5 worm cellular contexts compared by ENCODE assay signal in genomic region chrIV:13262849-13263248, ce11.
TF ChIP-seq lines count a peak whose summit lies in the region.
"Not testable (repeated sequence)": the region's sequence is repeated elsewhere in the genome, so short reads cannot be mapped to it uniquely, and the experiment has no call there.

No protein-coding gene starts in this region.

TF ChIP-seq in whole organism, L1 larva, 84 proteins besides CTCF, POLR2A, EP300 and RAD21:
- TF ChIP-seq ceh-90 (tag; optimal IDR thresholded peaks at IDR 0.05; lab: Kevin White, UChicago) (peak; percentile 23), unc-98 (GFP tag; IDR thresholded peaks at IDR 0.05; lab: Robert Waterston, UW) (peak; percentile 53; the same call in 1 of the 2 replicates), nhr-71 (tag; optimal IDR thresholded peaks at IDR 0.05; lab: Kevin White, UChicago) (peak; percentile 25), efl-1 (optimal IDR thresholded peaks at IDR 0.05; lab: Kevin White, UChicago) (peak in 1 of 2 experiments; percentile 10), isw-1 (GFP tag; IDR thresholded peaks at IDR 0.05; lab: Robert Waterston, UW) (peak; percentile 9; the same call in 1 of the 2 replicates), nhr-85 (tag; lab: Kevin White, UChicago) (peak; percentile 15)
- not testable (repeated sequence) for TF ChIP-seq efl-1 (GFP tag; optimal IDR thresholded peaks at IDR 0.05 in 1 of 2; lab: Kevin White, UChicago)

TF ChIP-seq in whole organism, L4 larva, 104 proteins besides CTCF, POLR2A, EP300 and RAD21:
- TF ChIP-seq dmd-9 (GFP tag; IDR thresholded peaks at IDR 0.05; lab: Robert Waterston, UW), result peak; percentile 69; the same call in 1 of the 2 replicates
- TF ChIP-seq lin-38 (GFP tag; IDR thresholded peaks at IDR 0.05; lab: Robert Waterston, UW), result peak; percentile 64
- 0 out of 4 replicates have a peak, but pooled peaks of 1 of the 2 experiments have one; percentile 42 for TF ChIP-seq madf-5 (GFP tag; IDR thresholded peaks at IDR 0.05; lab: Robert Waterston, UW)
- 0 out of 2 replicates have a peak, but pooled peaks have one; percentile 19 for TF ChIP-seq dmd-6 (GFP tag; IDR thresholded peaks at IDR 0.05; lab: Robert Waterston, UW)
TF ChIP-seq in whole organism, L4 larva: peak in this region for 4; not testable (repeated sequence) for 100.

TF ChIP-seq in whole organism, early embryonic, 17 proteins besides CTCF, POLR2A, EP300 and RAD21:
- peak; percentile 40; the same call in 1 of the 2 replicates for TF ChIP-seq tbx-37 (GFP tag; conservative IDR thresholded peaks at IDR 0.05; lab: Robert Waterston, UW)

TF ChIP-seq in whole organism, late embryonic, 69 proteins besides CTCF, POLR2A, EP300 and RAD21:
- TF ChIP-seq ceh-2 (tag; optimal IDR thresholded peaks at IDR 0.05; lab: Kevin White, UChicago), result peak; percentile 29

TF ChIP-seq in whole organism, young adult, 124 proteins besides CTCF, POLR2A, EP300 and RAD21:
- TF ChIP-seq mcd-1 (GFP tag; IDR thresholded peaks at IDR 0.05; lab: Robert Waterston, UW) (peak; percentile 62), hmg-1.2 (GFP tag; IDR thresholded peaks at IDR 0.05; lab: Robert Waterston, UW) (peak; percentile 70), aptf-3 (GFP tag; IDR thresholded peaks at IDR 0.05; lab: Robert Waterston, UW) (0 out of 2 replicates have a peak, but pooled peaks have one; percentile 25)
